Worm (Caenorhabditis elegans) whole organism, late embryonic: ENCODE data around the gene K12H6.9.

Source experiments
- ahr-1 ChIP-seq: sonication (generic microtip); optimal IDR thresholded peaks from 2 replicates; lab custom pipeline; 2016; ENCODE audit warnings: missing genetic modification characterization, missing compliant biosample characterization
- ceh-22 ChIP-seq: sonication (generic microtip); optimal IDR thresholded peaks from 2 replicates; lab custom pipeline; 2017; ENCODE audit warnings: missing biosample characterization, missing genetic modification characterization
- fkh-10 ChIP-seq: fragments of 150-350 bp; optimal IDR thresholded peaks from 2 replicates; lab custom pipeline; 2014; ENCODE audit warnings: missing biosample characterization, missing genetic modification reagents, missing genetic modification characterization
- hlh-30 ChIP-seq: sonication (generic microtip); optimal IDR thresholded peaks from 2 replicates; lab custom pipeline; 2017; ENCODE audit warnings: antibody characterized with exemption, missing genetic modification characterization, missing compliant biosample characterization; ENCODE audit not compliant: insufficient read depth
- lim-6 ChIP-seq: sonication (generic microtip); optimal IDR thresholded peaks from 2 replicates; lab custom pipeline; 2016; ENCODE audit warnings: missing genetic modification characterization, missing compliant biosample characterization
- nhr-11 ChIP-seq: fragments of 150-350 bp; optimal IDR thresholded peaks from 2 replicates; lab custom pipeline; 2014; ENCODE audit warnings: missing biosample characterization, missing genetic modification characterization
- unc-86 ChIP-seq: sonication (generic microtip); optimal IDR thresholded peaks from 2 replicates; lab custom pipeline; 2016; ENCODE audit warnings: missing genetic modification characterization, missing compliant biosample characterization

ce11 chrII:2804949-2805348, 19.3 kb upstream of the K12H6.9 start:
- TF ChIP-seq ceh-22 (tag; lab: Kevin White, UChicago) (no peak), nhr-11 (tag; lab: Kevin White, UChicago) (no peak), ahr-1 (tag; lab: Kevin White, UChicago) (no peak), lim-6 (no peak), hlh-30 (no peak), fkh-10 (GFP tag; lab: Kevin White, UChicago) (no peak), unc-86 (tag; lab: Kevin White, UChicago) (no peak)
